Fruit fly (Drosophila melanogaster): Measurements from ENCODE around the gene CG5114.
A peak's percentile ranks its signal among the peaks of the same experiment; 100 is the strongest.

The CG5114 gene

DNA sequence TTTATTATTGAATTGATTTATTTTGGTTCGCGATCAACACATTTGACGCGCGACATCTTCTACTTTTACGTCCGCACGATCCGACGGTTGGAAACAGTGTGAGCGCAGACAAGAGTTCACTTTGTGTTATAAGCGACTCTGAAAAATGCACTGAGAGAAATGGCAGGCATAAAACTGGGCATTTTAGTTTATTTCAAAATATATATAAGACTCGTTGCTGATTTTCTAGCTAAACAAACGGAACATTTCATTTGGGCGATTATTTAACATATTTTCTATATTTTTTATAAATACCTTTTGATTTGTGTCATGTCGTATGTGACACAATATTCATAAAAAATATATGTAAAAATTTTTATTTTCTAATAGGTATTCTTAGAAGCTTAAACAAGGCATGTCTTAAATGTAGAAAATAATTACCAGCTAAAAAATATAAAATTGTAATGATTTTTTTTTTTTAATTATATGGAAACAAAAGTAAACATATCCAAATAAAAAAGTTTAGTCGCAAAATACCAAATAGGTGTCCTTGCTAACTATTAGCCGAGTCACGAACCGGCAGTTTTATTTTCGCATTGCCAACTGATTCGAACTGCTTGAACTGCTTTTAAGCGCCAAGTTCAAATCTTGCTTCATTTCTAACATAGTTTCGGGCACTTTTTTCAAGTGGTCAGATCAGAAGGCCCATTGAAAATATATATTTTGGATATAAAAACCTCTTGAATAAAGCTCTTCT lies 31.5 kb downstream of the CG5114 start, which contains the start of gene Reck (continued):
- TF ChIP-seq Eip74EF (GFP tag; optimal IDR thresholded peaks at IDR 0.05) = peak in 1 of 2 experiments; percentile 84
- peak; percentile 60; the same call in 1 of the 2 replicates for TF ChIP-seq cas (GFP tag; IDR thresholded peaks at IDR 0.05)
- no peak for TF ChIP-seq da (GFP tag; optimal IDR thresholded peaks at IDR 0.05)
- TF ChIP-seq br (optimal IDR thresholded peaks at IDR 0.05) = no peak
- peak; percentile 92 for TF ChIP-seq Blimp-1 (GFP tag; optimal IDR thresholded peaks at IDR 0.05)
- TF ChIP-seq CG7372 (GFP tag; IDR thresholded peaks at IDR 0.05) = peak; percentile 59
- TF ChIP-seq scrt (GFP tag; optimal IDR thresholded peaks at IDR 0.05) = peak; percentile 74
- peak in 1 of 2 experiments; percentile 54 for TF ChIP-seq Hr78 (GFP tag; optimal IDR thresholded peaks at IDR 0.05)
- TF ChIP-seq Ada2b (GFP tag; IDR thresholded peaks at IDR 0.05) = peak; percentile 83
- no peak for TF ChIP-seq her (GFP tag; optimal IDR thresholded peaks at IDR 0.05)
- no peak for TF ChIP-seq D (optimal IDR thresholded peaks at IDR 0.05)
- TF ChIP-seq D (GFP tag; optimal IDR thresholded peaks at IDR 0.05) = peak; percentile 86
- peak; percentile 86 for TF ChIP-seq CG6813 (GFP tag; optimal IDR thresholded peaks at IDR 0.05)
- TF ChIP-seq Doc3 (GFP tag; IDR thresholded peaks at IDR 0.05; ENCODE audit: partially characterized antibody) = no peak
- 0 out of 2 replicates have a peak, but pooled peaks have one; percentile 19 for TF ChIP-seq CG32767 (GFP tag; IDR thresholded peaks at IDR 0.05)
- TF ChIP-seq ci (GFP tag; IDR thresholded peaks at IDR 0.05) = peak; percentile 94
- TF ChIP-seq psq (GFP tag; optimal IDR thresholded peaks at IDR 0.05) = peak; percentile 45
- TF ChIP-seq CG7556 (GFP tag; optimal IDR thresholded peaks at IDR 0.05) = peak; percentile 76
- no peak for TF ChIP-seq CG6689 (GFP tag; IDR thresholded peaks at IDR 0.05)
- peak; percentile 81 for TF ChIP-seq ind (GFP tag; optimal IDR thresholded peaks at IDR 0.05)
- no peak for TF ChIP-seq Bgb (GFP tag; IDR thresholded peaks at IDR 0.05; ENCODE audit: partially characterized antibody)
- TF ChIP-seq CG32772 (GFP tag; IDR thresholded peaks at IDR 0.05) = peak; percentile 55
- peak; percentile 90 for TF ChIP-seq Sox102F (GFP tag; optimal IDR thresholded peaks at IDR 0.05)
- TF ChIP-seq B-H2 (GFP tag; optimal IDR thresholded peaks at IDR 0.05) = no peak
- peak; percentile 45 for TF ChIP-seq CG10274 (GFP tag; optimal IDR thresholded peaks at IDR 0.05)
- TF ChIP-seq repo (GFP tag; optimal IDR thresholded peaks at IDR 0.05) = peak; percentile 6
- TF ChIP-seq Hr3 (GFP tag; optimal IDR thresholded peaks at IDR 0.05) = peak; percentile 80
- peak; percentile 40 to 63 for TF ChIP-seq chif (GFP tag; optimal IDR thresholded peaks at IDR 0.05)
- TF ChIP-seq Elba2 (GFP tag; optimal IDR thresholded peaks at IDR 0.05) = no peak
- TF ChIP-seq stwl (tag; optimal IDR thresholded peaks at IDR 0.05) = peak; percentile 43
- TF ChIP-seq CG8924 (tag; optimal IDR thresholded peaks at IDR 0.05) = peak; percentile 89
- TF ChIP-seq CG6683 (GFP tag; optimal IDR thresholded peaks at IDR 0.05) = peak; percentile 65
- peak; percentile 78 for TF ChIP-seq nerfin-1 (tag; optimal IDR thresholded peaks at IDR 0.05)
- TF ChIP-seq az2 (GFP tag; optimal IDR thresholded peaks at IDR 0.05) = peak; percentile 89
- peak; percentile 59 for TF ChIP-seq Deaf1 (tag; optimal IDR thresholded peaks at IDR 0.05)
- TF ChIP-seq CG15479 (GFP tag; optimal IDR thresholded peaks at IDR 0.05) = no peak
- TF ChIP-seq CG14014 (GFP tag; IDR thresholded peaks at IDR 0.05) = peak; percentile 86
- TF ChIP-seq Bteb2 (GFP tag; optimal IDR thresholded peaks at IDR 0.05) = peak; percentile 59
- no peak for TF ChIP-seq tna (GFP tag; IDR thresholded peaks at IDR 0.05; ENCODE audit: partially characterized antibody)
- TF ChIP-seq CG2678 (tag; optimal IDR thresholded peaks at IDR 0.05) = peak; percentile 87
- TF ChIP-seq CG17385 (GFP tag; optimal IDR thresholded peaks at IDR 0.05) = peak; percentile 77
- peak; percentile 88 for TF ChIP-seq CG17328 (GFP tag; IDR thresholded peaks at IDR 0.05)
- peak; percentile 47 for TF ChIP-seq CG3407 (GFP tag; optimal IDR thresholded peaks at IDR 0.05)
- TF ChIP-seq tx (GFP tag; optimal IDR thresholded peaks at IDR 0.05) = peak; percentile 12
- TF ChIP-seq trh (GFP tag; optimal IDR thresholded peaks at IDR 0.05) = peak; percentile 68
- peak; percentile 59 for TF ChIP-seq CG33557 (GFP tag; optimal IDR thresholded peaks at IDR 0.05)
- TF ChIP-seq bowl (GFP tag; IDR thresholded peaks at IDR 0.05) = peak; percentile 49
- TF ChIP-seq Rfx (GFP tag; IDR thresholded peaks at IDR 0.05) = peak; percentile 76
- no peak for TF ChIP-seq Bdp1 (GFP tag; optimal IDR thresholded peaks at IDR 0.05)

Measured in whole organism, embryonic.